Worm (Caenorhabditis elegans) whole organism, young adult: Measurements from ENCODE around the gene F35C11.3.

Experiments used
- C17E4.6 ChIP-seq: fragments of 200-800 bp; sonication (Bioruptor generic); IDR thresholded peaks from 2 replicates; pipeline ENCODE4 v1.3.6; 2022; ENCODE audit warnings: missing genetic modification reagents, missing genetic modification characterization, missing compliant biosample characterization
- F55B11.4 ChIP-seq: sonication (generic microtip); optimal IDR thresholded peaks from 2 replicates; lab custom pipeline; 2016; ENCODE audit warnings: missing compliant biosample characterization, missing genetic modification characterization, borderline replicate concordance; ENCODE audit not compliant: insufficient read depth
- F57C9.4 ChIP-seq: sonication (generic microtip); optimal IDR thresholded peaks from 2 replicates; lab custom pipeline; 2017; ENCODE audit warnings: mild to moderate bottlenecking, missing genetic modification characterization, missing compliant biosample characterization
- T07F8.4 ChIP-seq: sonication (generic microtip); optimal IDR thresholded peaks from 2 replicates; lab custom pipeline; 2016; ENCODE audit warnings: mild to moderate bottlenecking, missing genetic modification characterization, moderate library complexity, missing compliant biosample characterization
- Y53G8AR.9 ChIP-seq: fragments of 200-800 bp; sonication (Bioruptor generic); conservative IDR thresholded peaks from 2 replicates; pipeline ENCODE4 v1.3.6; 2022; ENCODE audit warnings: missing genetic modification reagents, missing genetic modification characterization, missing compliant biosample characterization
- Y56A3A.18 ChIP-seq: fragments of 200-800 bp; sonication (Bioruptor generic); IDR thresholded peaks from 2 replicates; pipeline ENCODE4 v1.3.6; 2022; ENCODE audit warnings: missing genetic modification reagents, missing genetic modification characterization, missing compliant biosample characterization
- Y95B8A.8 ChIP-seq: fragments of 200-800 bp; sonication (Bioruptor generic); IDR thresholded peaks from 2 replicates; pipeline ENCODE4 v1.3.6; 2022; ENCODE audit warnings: missing genetic modification reagents, missing genetic modification characterization, missing compliant biosample characterization
- athp-1 ChIP-seq: sonication (generic microtip); optimal IDR thresholded peaks from 2 replicates; lab custom pipeline; 2017; ENCODE audit warnings: mild to moderate bottlenecking, missing genetic modification characterization, missing compliant biosample characterization
- cebp-1 ChIP-seq, 2 experiments: fragments of 200-800 bp in 1 of 2; sonication (Bioruptor generic) in 1 of 2; sonication (generic microtip) in 1 of 2; IDR thresholded peaks in 1 of 2; optimal IDR thresholded peaks in 1 of 2; 2 replicates each; pipeline versions ENCODE4 v1.3.6 to Lab custom; 2017 to 2022; ENCODE audit warnings: missing compliant biosample characterization in 2 of 2, missing genetic modification characterization in 2 of 2, mild to moderate bottlenecking in 1 of 2, missing genetic modification reagents in 1 of 2, moderate library complexity in 1 of 2
- ceh-27 ChIP-seq: fragments of 200-800 bp; sonication (Bioruptor generic); optimal IDR thresholded peaks from 2 replicates; lab custom pipeline; 2018; ENCODE audit warnings: mild to moderate bottlenecking, missing genetic modification characterization, moderate library complexity, missing compliant biosample characterization
- ceh-58 ChIP-seq: fragments of 200-800 bp; sonication (Bioruptor generic); IDR thresholded peaks from 2 replicates; pipeline ENCODE4 v1.3.6; 2022; ENCODE audit warnings: missing genetic modification characterization, missing compliant biosample characterization
- ceh-91 ChIP-seq: fragments of 200-800 bp; sonication (Bioruptor generic); IDR thresholded peaks from 2 replicates; pipeline ENCODE4 v1.3.6; 2022; ENCODE audit warnings: missing genetic modification reagents, missing genetic modification characterization, missing compliant biosample characterization
- dox-1 ChIP-seq: fragments of 200-800 bp; sonication (Bioruptor generic); IDR thresholded peaks from 2 replicates; pipeline ENCODE4 v1.3.6; 2022; ENCODE audit warnings: missing genetic modification reagents, missing genetic modification characterization, missing compliant biosample characterization
- dpl-1 ChIP-seq: fragments of 150-350 bp; optimal IDR thresholded peaks from 2 replicates; lab custom pipeline; 2014; ENCODE audit warnings: missing biosample characterization, missing genetic modification reagents, missing genetic modification characterization
- efl-1 ChIP-seq: fragments of 150-350 bp; optimal IDR thresholded peaks from 2 replicates; lab custom pipeline; 2014; ENCODE audit warnings: missing biosample characterization, missing genetic modification reagents, missing genetic modification characterization
- egl-18 ChIP-seq: fragments of 200-800 bp; sonication (Bioruptor generic); IDR thresholded peaks from 2 replicates; pipeline ENCODE4 v1.3.6; 2022; ENCODE audit warnings: missing genetic modification reagents, missing genetic modification characterization, missing compliant biosample characterization
- egl-44 ChIP-seq: fragments of 200-800 bp; sonication (Bioruptor generic); IDR thresholded peaks from 2 replicates; pipeline ENCODE4 v1.3.6; 2022; ENCODE audit warnings: missing genetic modification reagents, missing genetic modification characterization, missing compliant biosample characterization
- ets-4 ChIP-seq: fragments of 200-800 bp; sonication (Bioruptor generic); optimal IDR thresholded peaks from 2 replicates; lab custom pipeline; 2018; ENCODE audit warnings: mild to moderate bottlenecking, missing genetic modification characterization, missing compliant biosample characterization
- him-1 ChIP-seq: sonication (generic microtip); optimal IDR thresholded peaks from 2 replicates; lab custom pipeline; 2016; ENCODE audit warnings: missing genotype, missing genetic modification reagents, missing genetic modification characterization, missing compliant biosample characterization
- hmg-20 ChIP-seq: fragments of 200-800 bp; sonication (Bioruptor generic); IDR thresholded peaks from 2 replicates; pipeline ENCODE4 v1.3.6; 2022; ENCODE audit warnings: missing genetic modification reagents, missing genetic modification characterization, missing compliant biosample characterization
- lin-26 ChIP-seq: fragments of 200-800 bp; sonication (Bioruptor generic); IDR thresholded peaks from 2 replicates; pipeline ENCODE4 v1.3.6; 2022; ENCODE audit warnings: missing genetic modification reagents, missing genetic modification characterization, missing compliant biosample characterization
- lin-35 ChIP-seq, 3 experiments: fragments of 150-350 bp in 2 of 3; sonication (generic microtip) in 1 of 3; optimal IDR thresholded peaks; 2 replicates each; lab custom pipeline; 2014 to 2018; ENCODE audit warnings: missing biosample characterization in 3 of 3, missing genetic modification characterization in 3 of 3, missing genetic modification reagents in 3 of 3
- lin-40 ChIP-seq: sonication (generic microtip); optimal IDR thresholded peaks from 2 replicates; lab custom pipeline; 2016; ENCODE audit warnings: missing genetic modification characterization, mild to moderate bottlenecking, missing compliant biosample characterization, missing genotype, missing genetic modification reagents
- lir-1 ChIP-seq: fragments of 200-800 bp; sonication (Bioruptor generic); conservative IDR thresholded peaks from 2 replicates; pipeline ENCODE4 v1.3.6; 2022; ENCODE audit warnings: missing genetic modification reagents, missing genetic modification characterization, missing compliant biosample characterization
- madf-6 ChIP-seq: fragments of 200-800 bp; sonication (Bioruptor generic); IDR thresholded peaks from 2 replicates; pipeline ENCODE4 v1.3.6; 2022; ENCODE audit warnings: missing genetic modification reagents, missing genetic modification characterization, missing compliant biosample characterization
- mcd-1 ChIP-seq: fragments of 200-800 bp; sonication (Bioruptor generic); IDR thresholded peaks from 2 replicates; pipeline ENCODE4 v1.3.6; 2022; ENCODE audit warnings: missing genetic modification reagents, missing genetic modification characterization, missing compliant biosample characterization
- mes-4 ChIP-seq: sonication (generic microtip); optimal IDR thresholded peaks from 2 replicates; lab custom pipeline; 2016; ENCODE audit warnings: missing genotype, missing genetic modification characterization, missing compliant biosample characterization
- mxl-1 ChIP-seq: sonication (generic microtip); optimal IDR thresholded peaks from 2 replicates; lab custom pipeline; 2016; ENCODE audit warnings: missing genetic modification characterization, missing compliant biosample characterization
- nfya-1 ChIP-seq: sonication (generic microtip); optimal IDR thresholded peaks from 2 replicates; lab custom pipeline; 2017; ENCODE audit warnings: antibody characterized with exemption, missing compliant biosample characterization, missing genetic modification characterization, borderline replicate concordance; ENCODE audit not compliant: insufficient read depth
- nfya-2 ChIP-seq: fragments of 200-800 bp; sonication (Bioruptor generic); IDR thresholded peaks from 2 replicates; pipeline ENCODE4 v1.3.6; 2022; ENCODE audit warnings: missing genetic modification reagents, missing genetic modification characterization, missing compliant biosample characterization
- nhr-27 ChIP-seq: fragments of 200-800 bp; sonication (Bioruptor generic); optimal IDR thresholded peaks from 2 replicates; lab custom pipeline; 2018; ENCODE audit warnings: mild to moderate bottlenecking, missing genetic modification characterization, moderate library complexity, missing compliant biosample characterization
- nhr-80 ChIP-seq: sonication (generic microtip); optimal IDR thresholded peaks from 2 replicates; lab custom pipeline; 2016; ENCODE audit warnings: missing genetic modification characterization, missing compliant biosample characterization
- pbrm-1 ChIP-seq: fragments of 200-800 bp; sonication (Bioruptor generic); IDR thresholded peaks from 2 replicates; pipeline ENCODE4 v1.3.6; 2022; ENCODE audit warnings: missing genetic modification reagents, missing genetic modification characterization, missing compliant biosample characterization
- rpc-1 ChIP-seq, 2 experiments: fragments of 150-350 bp in 1 of 2; sonication (generic microtip) in 1 of 2; optimal IDR thresholded peaks; 2 replicates each; lab custom pipeline; 2014 to 2018; ENCODE audit warnings: missing biosample characterization in 1 of 2, missing genetic modification characterization in 1 of 2, missing genetic modification reagents in 1 of 2, missing genotype in 1 of 2
- sea-2 ChIP-seq: fragments of 200-800 bp; sonication (Bioruptor generic); IDR thresholded peaks from 2 replicates; pipeline ENCODE4 v1.3.6; 2022; ENCODE audit warnings: missing genetic modification characterization, missing compliant biosample characterization
- snpc-4 ChIP-seq, 5 experiments: fragments of 150-350 bp in 1 of 5; sonication (generic microtip) in 4 of 5; optimal IDR thresholded peaks; 2 replicates each; lab custom pipeline; 2014 to 2018; ENCODE audit warnings: missing genetic modification characterization in 5 of 5, missing biosample characterization in 3 of 5, antibody characterized with exemption in 2 of 5, mild to moderate bottlenecking in 2 of 5, missing compliant biosample characterization in 2 of 5, missing genotype in 2 of 5, moderate library complexity in 2 of 5, missing genetic modification reagents in 1 of 5
- unc-62 ChIP-seq: fragments of 150-350 bp; optimal IDR thresholded peaks from 2 replicates; lab custom pipeline; 2014; ENCODE audit warnings: missing biosample characterization, missing genetic modification reagents, missing genetic modification characterization
- ztf-22 ChIP-seq: fragments of 200-800 bp; sonication (Bioruptor generic); optimal IDR thresholded peaks from 2 replicates; lab custom pipeline; 2018; ENCODE audit warnings: mild to moderate bottlenecking, missing genetic modification characterization, moderate library complexity, missing compliant biosample characterization
- ztf-3 ChIP-seq: fragments of 200-800 bp; sonication (Bioruptor generic); optimal IDR thresholded peaks from 2 replicates; lab custom pipeline; 2018; ENCODE audit warnings: mild to moderate bottlenecking, missing genetic modification characterization, missing compliant biosample characterization
- ztf-6 ChIP-seq: fragments of 200-800 bp; sonication (Bioruptor generic); IDR thresholded peaks from 2 replicates; pipeline ENCODE4 v1.3.6; 2022; ENCODE audit warnings: missing genetic modification reagents, missing genetic modification characterization, missing compliant biosample characterization

F35C11.3 gene

ce11 chrII:8216922-8217321 lies 29.7 kb upstream of the F35C11.3 start, which contains the start of gene ifg-1:
Gene ifg-1, plus strand, starts transcription at chrII:8217222.
- TF ChIP-seq C17E4.6 (GFP tag; lab: Robert Waterston, UW) (no peak), cebp-1 (GFP tag; IDR thresholded peaks at IDR 0.05; lab: Robert Waterston, UW) (no peak), cebp-1 (tag; optimal IDR thresholded peaks at IDR 0.05; lab: Kevin White, UChicago) (no peak), T07F8.4 (tag; lab: Kevin White, UChicago) (no peak)

ce11 chrII:8218266-8218665 lies 28.3 kb upstream of the F35C11.3 start:
- TF ChIP-seq ztf-3 (GFP tag; lab: Kevin White, UChicago), result no peak
- TF ChIP-seq lin-40 (tag; lab: Kevin White, UChicago), result no peak

- TF ChIP-seq snpc-4 (GFP tag; optimal IDR thresholded peaks at IDR 0.05; lab: Kevin White, UChicago) (no peak), snpc-4 (tag; optimal IDR thresholded peaks at IDR 0.05; lab: Kevin White, UChicago) (no peak), madf-6 (GFP tag; lab: Robert Waterston, UW) (no peak), egl-18 (GFP tag; lab: Robert Waterston, UW) (no peak), ets-4 (GFP tag; lab: Kevin White, UChicago) (no peak), ceh-91 (GFP tag; lab: Robert Waterston, UW) (no peak), F55B11.4 (no peak), lin-35 (GFP tag; optimal IDR thresholded peaks at IDR 0.05; lab: Kevin White, UChicago) (no peak), dox-1 (no peak), sea-2 (GFP tag; lab: Robert Waterston, UW) (no peak), him-1 (tag; lab: Kevin White, UChicago) (no peak), rpc-1 (optimal IDR thresholded peaks at IDR 0.05; lab: Kevin White, UChicago) (no peak), rpc-1 (tag; optimal IDR thresholded peaks at IDR 0.05; lab: Kevin White, UChicago) (no peak)
Observed at ce11 chrII:8220267-8220666, 26.3 kb upstream of the F35C11.3 start.

- peak; percentile 54 for TF ChIP-seq dpl-1 (GFP tag; lab: Kevin White, UChicago)
- no peak for TF ChIP-seq lin-26 (GFP tag; lab: Robert Waterston, UW)
- 0 out of 2 replicates have a peak, but pooled peaks have one; percentile 14 for TF ChIP-seq ceh-91 (GFP tag; lab: Robert Waterston, UW)
- TF ChIP-seq nhr-27, result no peak
- no peak for TF ChIP-seq hmg-20 (GFP tag; lab: Robert Waterston, UW)
- TF ChIP-seq ztf-6, result no peak
- no peak for TF ChIP-seq F57C9.4 (tag; lab: Kevin White, UChicago)
- TF ChIP-seq mxl-1, result no peak
- 0 out of 2 replicates have a peak, but pooled peaks have one; percentile 4 for TF ChIP-seq Y95B8A.8 (GFP tag; lab: Robert Waterston, UW)
- TF ChIP-seq ztf-3 (GFP tag; lab: Kevin White, UChicago), result no peak
- TF ChIP-seq pbrm-1 (GFP tag; lab: Robert Waterston, UW), result no peak
- TF ChIP-seq unc-62, result no peak
- TF ChIP-seq ceh-58 (GFP tag; lab: Robert Waterston, UW), result no peak
- TF ChIP-seq Y53G8AR.9 (GFP tag; lab: Robert Waterston, UW), result no peak; the same call in 1 of the 2 replicates
- no peak for TF ChIP-seq egl-44 (GFP tag; lab: Robert Waterston, UW)
- TF ChIP-seq snpc-4 (GFP tag; optimal IDR thresholded peaks at IDR 0.05; lab: Kevin White, UChicago), result no peak
- no peak for TF ChIP-seq snpc-4 (tag; optimal IDR thresholded peaks at IDR 0.05; lab: Kevin White, UChicago)
- no peak for TF ChIP-seq lir-1 (GFP tag; lab: Robert Waterston, UW)
- no peak for TF ChIP-seq ztf-22 (GFP tag; lab: Kevin White, UChicago)
- TF ChIP-seq ceh-27 (GFP tag; lab: Kevin White, UChicago), result peak; percentile 2
- TF ChIP-seq mes-4 (tag; lab: Kevin White, UChicago), result no peak
- TF ChIP-seq Y56A3A.18, result no peak
- TF ChIP-seq nfya-1 (tag; lab: Kevin White, UChicago), result no peak
- TF ChIP-seq athp-1 (tag; lab: Kevin White, UChicago), result no peak
- TF ChIP-seq dox-1, result no peak
- no peak for TF ChIP-seq mcd-1
- TF ChIP-seq nhr-80 (tag; lab: Kevin White, UChicago), result no peak
- no peak for TF ChIP-seq nfya-2 (GFP tag; lab: Robert Waterston, UW)
- peak; percentile 88 for TF ChIP-seq efl-1 (GFP tag; lab: Kevin White, UChicago)
Observed at ce11 chrII:8222309-8223065, 24.1 kb upstream of the F35C11.3 start, which contains the start of gene dab-1. Gene dab-1, plus strand, starts transcription at chrII:8222386.
